Worm (Caenorhabditis elegans): ENCODE data around the gene R05F9.11.
"Not testable (repeated sequence)": the region's sequence is repeated elsewhere in the genome, so short reads cannot be mapped to it uniquely, and the experiment has no call there.

R05F9.11 gene

ce11 chrII:4941541-4942206 is 27.7 kb upstream of the R05F9.11 start, which contains the start of gene ZK546.19:
ZK546.19 (plus strand) TSS chrII:4941726.
- TF ChIP-seq dao-5 (tag; optimal IDR thresholded peaks at IDR 0.05) (no peak), W03F9.2 (tag; optimal IDR thresholded peaks at IDR 0.05) (no peak), him-1 (tag; optimal IDR thresholded peaks at IDR 0.05) (no peak)

ce11 chrII:4941050-4941449 is 27.0 kb upstream of the R05F9.11 start, which contains the start of gene cblc-1:
cblc-1 (minus strand) TSS chrII:4941150.
- no peak for TF ChIP-seq W03F9.2 (tag; optimal IDR thresholded peaks at IDR 0.05)
- no peak for TF ChIP-seq dao-5 (tag; optimal IDR thresholded peaks at IDR 0.05)
- TF ChIP-seq him-1 (tag; optimal IDR thresholded peaks at IDR 0.05), result no peak

- no peak for TF ChIP-seq dao-5 (tag; optimal IDR thresholded peaks at IDR 0.05)
- no peak for TF ChIP-seq him-1 (tag; optimal IDR thresholded peaks at IDR 0.05)
- TF ChIP-seq W03F9.2 (tag; optimal IDR thresholded peaks at IDR 0.05), result no peak
Measured at ce11 chrII:4937743-4938142, 23.7 kb upstream of the R05F9.11 start, which contains the start of gene ZK546.4. ZK546.4 (plus strand) TSS chrII:4938043.

- no peak for TF ChIP-seq him-1 (tag; optimal IDR thresholded peaks at IDR 0.05)
- no peak for TF ChIP-seq W03F9.2 (tag; optimal IDR thresholded peaks at IDR 0.05)
- TF ChIP-seq dao-5 (tag; optimal IDR thresholded peaks at IDR 0.05), result no peak
Measured at ce11 chrII:4935518-4935917, 21.5 kb upstream of the R05F9.11 start, which contains the start of gene ZK546.5. ZK546.5 (plus strand) TSS chrII:4935818.

- TF ChIP-seq him-1 (tag; optimal IDR thresholded peaks at IDR 0.05), result no peak
- no peak for TF ChIP-seq W03F9.2 (tag; optimal IDR thresholded peaks at IDR 0.05)
- TF ChIP-seq dao-5 (tag; optimal IDR thresholded peaks at IDR 0.05), result no peak
Measured at ce11 chrII:4934954-4935353, 20.9 kb upstream of the R05F9.11 start, which contains the start of gene gst-30. gst-30 (minus strand) TSS chrII:4935054.

ce11 chrII:4932727-4933126 is 18.7 kb upstream of the R05F9.11 start, which contains the start of gene msp-152:
msp-152 (plus strand) TSS chrII:4933027.
- TF ChIP-seq him-1, dao-5, W03F9.2 (tag; optimal IDR thresholded peaks at IDR 0.05): not testable (repeated sequence)

ce11 chrII:4931286-4931685 is 17.3 kb upstream of the R05F9.11 start:
- no peak for TF ChIP-seq W03F9.2 (tag; optimal IDR thresholded peaks at IDR 0.05)
- TF ChIP-seq him-1 (tag; optimal IDR thresholded peaks at IDR 0.05), result no peak
- no peak for TF ChIP-seq dao-5 (tag; optimal IDR thresholded peaks at IDR 0.05)

- no peak for TF ChIP-seq dao-5 (tag; optimal IDR thresholded peaks at IDR 0.05)
- no peak for TF ChIP-seq him-1 (tag; optimal IDR thresholded peaks at IDR 0.05)
- no peak for TF ChIP-seq W03F9.2 (tag; optimal IDR thresholded peaks at IDR 0.05)
Measured at ce11 chrII:4925198-4925764, 11.3 kb upstream of the R05F9.11 start, which contains the start of gene aagr-2. aagr-2 (minus strand) TSS chrII:4925248.

- no peak for TF ChIP-seq him-1 (tag; optimal IDR thresholded peaks at IDR 0.05)
- no peak for TF ChIP-seq dao-5 (tag; optimal IDR thresholded peaks at IDR 0.05)
- no peak for TF ChIP-seq W03F9.2 (tag; optimal IDR thresholded peaks at IDR 0.05)
Measured at ce11 chrII:4924729-4925128, 10.7 kb upstream of the R05F9.11 start.

ce11 chrII:4920608-4921007 is 6.6 kb upstream of the R05F9.11 start:
- TF ChIP-seq dao-5 (tag; optimal IDR thresholded peaks at IDR 0.05) (no peak), W03F9.2 (tag; optimal IDR thresholded peaks at IDR 0.05) (no peak), him-1 (tag; optimal IDR thresholded peaks at IDR 0.05) (no peak)

ce11 chrII:4918501-4919021 is 4.5 kb upstream of the R05F9.11 start:
- TF ChIP-seq him-1 (tag; optimal IDR thresholded peaks at IDR 0.05) (no peak), W03F9.2 (tag; optimal IDR thresholded peaks at IDR 0.05) (no peak), dao-5 (tag; optimal IDR thresholded peaks at IDR 0.05) (no peak)

ce11 chrII:4916462-4916861 is 2.4 kb upstream of the R05F9.11 start, which contains the start of gene msp-31:
msp-31 (minus strand) TSS chrII:4916562.
- TF ChIP-seq him-1, dao-5, W03F9.2 (tag; optimal IDR thresholded peaks at IDR 0.05): not testable (repeated sequence)

- no peak for TF ChIP-seq dao-5 (tag; optimal IDR thresholded peaks at IDR 0.05)
- TF ChIP-seq him-1 (tag; optimal IDR thresholded peaks at IDR 0.05), result no peak
- no peak for TF ChIP-seq W03F9.2 (tag; optimal IDR thresholded peaks at IDR 0.05)
Measured at ce11 chrII:4915572-4915971, 1.6 kb upstream of the R05F9.11 start.

- no peak for TF ChIP-seq dao-5 (tag; optimal IDR thresholded peaks at IDR 0.05)
- no peak for TF ChIP-seq W03F9.2 (tag; optimal IDR thresholded peaks at IDR 0.05)
- TF ChIP-seq him-1 (tag; optimal IDR thresholded peaks at IDR 0.05), result no peak
Measured at ce11 chrII:4908160-4908559, 5.9 kb downstream of the R05F9.11 start.
